Worm (Caenorhabditis elegans) whole organism, midembryonic: ENCODE data around the gene T28A11.13.

Source experiments
- T22C8.4 ChIP-seq: fragments of 200-800 bp; sonication (Bioruptor generic); IDR thresholded peaks from 2 replicates; pipeline ENCODE4 v1.3.6; 2022; ENCODE audit warnings: missing genetic modification characterization, missing compliant biosample characterization
- cog-1 ChIP-seq: sonication (generic microtip); optimal IDR thresholded peaks from 2 replicates; lab custom pipeline; 2016; ENCODE audit warnings: missing genetic modification characterization, missing compliant biosample characterization
- flt-1 ChIP-seq: fragments of 200-800 bp; sonication (Bioruptor generic); IDR thresholded peaks from 2 replicates; pipeline ENCODE4 v1.3.6; 2022; ENCODE audit warnings: missing genetic modification characterization, missing compliant biosample characterization
- klf-2 ChIP-seq: fragments of 200-800 bp; sonication (Bioruptor generic); conservative IDR thresholded peaks from 2 replicates; pipeline ENCODE4 v1.3.6; 2022; ENCODE audit warnings: missing genetic modification reagents, missing genetic modification characterization, missing compliant biosample characterization
- med-1 ChIP-seq: sonication (generic microtip); optimal IDR thresholded peaks from 2 replicates; lab custom pipeline; 2017; ENCODE audit warnings: missing genetic modification characterization, mild to moderate bottlenecking, missing compliant biosample characterization, antibody characterized with exemption, missing genetic modification reagents; ENCODE audit not compliant: insufficient read depth
- ref-1 ChIP-seq: fragments of 200-800 bp; sonication (Bioruptor generic); conservative IDR thresholded peaks from 2 replicates; pipeline ENCODE4 v1.3.6; 2022; ENCODE audit warnings: missing genetic modification reagents, missing genetic modification characterization, missing compliant biosample characterization
- tab-1 ChIP-seq: fragments of 200-800 bp; sonication (Bioruptor generic); IDR thresholded peaks from 2 replicates; pipeline ENCODE4 v1.3.6; 2022; ENCODE audit warnings: missing genetic modification characterization, missing compliant biosample characterization
- ztf-23 ChIP-seq: fragments of 200-800 bp; sonication (Bioruptor generic); IDR thresholded peaks from 2 replicates; pipeline ENCODE4 v1.3.6; 2022; ENCODE audit warnings: missing genetic modification reagents, missing genetic modification characterization, missing compliant biosample characterization
- ztf-29 ChIP-seq: fragments of 200-800 bp; sonication (Bioruptor generic); IDR thresholded peaks from 2 replicates; pipeline ENCODE4 v1.3.6; 2022; ENCODE audit warnings: missing genetic modification reagents, missing genetic modification characterization, missing compliant biosample characterization

Gene T28A11.13

ce11 chrV:3280009-3280408, 30.0 kb upstream of the T28A11.13 start, which contains the start of gene T28A11.2:
T28A11.2 (plus strand) TSS chrV:3280379.
- TF ChIP-seq flt-1 (GFP tag; lab: Robert Waterston, UW) (no peak), T22C8.4 (GFP tag; lab: Robert Waterston, UW) (no peak), med-1 (GFP tag; lab: Kevin White, UChicago) (no peak), tab-1 (GFP tag; lab: Robert Waterston, UW) (no peak), cog-1 (no peak), ztf-23 (GFP tag; lab: Robert Waterston, UW) (no peak), klf-2 (GFP tag; lab: Robert Waterston, UW) (no peak), ref-1 (GFP tag; lab: Robert Waterston, UW) (no peak), ztf-29 (GFP tag; lab: Robert Waterston, UW) (no peak)

ce11 chrV:3279138-3279537, 29.1 kb upstream of the T28A11.13 start:
- no peak for TF ChIP-seq ztf-29 (GFP tag; lab: Robert Waterston, UW)
- TF ChIP-seq T22C8.4 (GFP tag; lab: Robert Waterston, UW) = no peak
- TF ChIP-seq ref-1 (GFP tag; lab: Robert Waterston, UW) = no peak
- TF ChIP-seq med-1 (GFP tag; lab: Kevin White, UChicago) = no peak
- no peak for TF ChIP-seq flt-1 (GFP tag; lab: Robert Waterston, UW)
- TF ChIP-seq klf-2 (GFP tag; lab: Robert Waterston, UW) = no peak
- TF ChIP-seq tab-1 (GFP tag; lab: Robert Waterston, UW) = no peak
- no peak for TF ChIP-seq cog-1
- TF ChIP-seq ztf-23 (GFP tag; lab: Robert Waterston, UW) = no peak

- no peak for TF ChIP-seq flt-1 (GFP tag; lab: Robert Waterston, UW)
- TF ChIP-seq klf-2 (GFP tag; lab: Robert Waterston, UW) = no peak
- TF ChIP-seq ztf-23 (GFP tag; lab: Robert Waterston, UW) = no peak
- TF ChIP-seq cog-1 = no peak
- TF ChIP-seq med-1 (GFP tag; lab: Kevin White, UChicago) = no peak
- TF ChIP-seq ref-1 (GFP tag; lab: Robert Waterston, UW) = no peak
- no peak for TF ChIP-seq ztf-29 (GFP tag; lab: Robert Waterston, UW)
- no peak for TF ChIP-seq tab-1 (GFP tag; lab: Robert Waterston, UW)
- no peak for TF ChIP-seq T22C8.4 (GFP tag; lab: Robert Waterston, UW)
Observed at ce11 chrV:3278101-3278639, 28.1 kb upstream of the T28A11.13 start, which contains the start of gene fbxa-64. fbxa-64 (minus strand) TSS chrV:3278151.

- TF ChIP-seq ref-1 (GFP tag; lab: Robert Waterston, UW) (no peak), tab-1 (GFP tag; lab: Robert Waterston, UW) (no peak), ztf-23 (GFP tag; lab: Robert Waterston, UW) (no peak), ztf-29 (GFP tag; lab: Robert Waterston, UW) (no peak), med-1 (GFP tag; lab: Kevin White, UChicago) (no peak), flt-1 (GFP tag; lab: Robert Waterston, UW) (no peak), cog-1 (no peak), klf-2 (GFP tag; lab: Robert Waterston, UW) (no peak), T22C8.4 (GFP tag; lab: Robert Waterston, UW) (no peak)
Observed at ce11 chrV:3276184-3276583, 26.1 kb upstream of the T28A11.13 start.

- no peak for TF ChIP-seq cog-1
- TF ChIP-seq flt-1 (GFP tag; lab: Robert Waterston, UW) = no peak
- TF ChIP-seq klf-2 (GFP tag; lab: Robert Waterston, UW) = no peak
- TF ChIP-seq tab-1 (GFP tag; lab: Robert Waterston, UW) = no peak
- TF ChIP-seq med-1 (GFP tag; lab: Kevin White, UChicago) = no peak
- TF ChIP-seq ztf-29 (GFP tag; lab: Robert Waterston, UW) = no peak
- no peak for TF ChIP-seq ref-1 (GFP tag; lab: Robert Waterston, UW)
- no peak for TF ChIP-seq ztf-23 (GFP tag; lab: Robert Waterston, UW)
- no peak for TF ChIP-seq T22C8.4 (GFP tag; lab: Robert Waterston, UW)
Observed at ce11 chrV:3275033-3275432, 25.0 kb upstream of the T28A11.13 start, which contains the start of gene T28A11.3. T28A11.3 (plus strand) TSS chrV:3275333.

- no peak for TF ChIP-seq ztf-29 (GFP tag; lab: Robert Waterston, UW)
Observed at ce11 chrV:3273577-3274100, 23.6 kb upstream of the T28A11.13 start, which contains the start of gene T28A11.4. T28A11.4 (plus strand) TSS chrV:3274050.

- TF ChIP-seq klf-2 (GFP tag; lab: Robert Waterston, UW) = no peak
- TF ChIP-seq ztf-23 (GFP tag; lab: Robert Waterston, UW) = no peak
- TF ChIP-seq ref-1 (GFP tag; lab: Robert Waterston, UW) = no peak
- no peak for TF ChIP-seq cog-1
- TF ChIP-seq flt-1 (GFP tag; lab: Robert Waterston, UW) = no peak
- TF ChIP-seq med-1 (GFP tag; lab: Kevin White, UChicago) = no peak
- no peak for TF ChIP-seq T22C8.4 (GFP tag; lab: Robert Waterston, UW)
- TF ChIP-seq tab-1 (GFP tag; lab: Robert Waterston, UW) = no peak
- no peak for TF ChIP-seq ztf-29 (GFP tag; lab: Robert Waterston, UW)
Observed at ce11 chrV:3273156-3273555, 23.1 kb upstream of the T28A11.13 start, which contains the start of gene T28A11.20. T28A11.20 (minus strand) TSS chrV:3273256.

ce11 chrV:3269407-3269806, 19.4 kb upstream of the T28A11.13 start, which contains the start of gene T28A11.19:
T28A11.19 (minus strand) TSS chrV:3269514.
- TF ChIP-seq klf-2 (GFP tag; lab: Robert Waterston, UW) (no peak), ztf-29 (GFP tag; lab: Robert Waterston, UW) (no peak), cog-1 (no peak), tab-1 (GFP tag; lab: Robert Waterston, UW) (no peak), flt-1 (GFP tag; lab: Robert Waterston, UW) (no peak)

ce11 chrV:3267950-3268349, 17.9 kb upstream of the T28A11.13 start, which contains the start of gene T28A11.18:
T28A11.18 (minus strand) TSS chrV:3268050.
- no peak for TF ChIP-seq ref-1 (GFP tag; lab: Robert Waterston, UW)
- no peak for TF ChIP-seq flt-1 (GFP tag; lab: Robert Waterston, UW)
- no peak for TF ChIP-seq tab-1 (GFP tag; lab: Robert Waterston, UW)
- TF ChIP-seq med-1 (GFP tag; lab: Kevin White, UChicago) = no peak
- no peak for TF ChIP-seq T22C8.4 (GFP tag; lab: Robert Waterston, UW)
- no peak for TF ChIP-seq klf-2 (GFP tag; lab: Robert Waterston, UW)
- TF ChIP-seq cog-1 = no peak
- no peak for TF ChIP-seq ztf-23 (GFP tag; lab: Robert Waterston, UW)
- no peak for TF ChIP-seq ztf-29 (GFP tag; lab: Robert Waterston, UW)
